Comparison of ENCODE assay signal across 1 fruit fly cellular context in the genomic region with DNA sequence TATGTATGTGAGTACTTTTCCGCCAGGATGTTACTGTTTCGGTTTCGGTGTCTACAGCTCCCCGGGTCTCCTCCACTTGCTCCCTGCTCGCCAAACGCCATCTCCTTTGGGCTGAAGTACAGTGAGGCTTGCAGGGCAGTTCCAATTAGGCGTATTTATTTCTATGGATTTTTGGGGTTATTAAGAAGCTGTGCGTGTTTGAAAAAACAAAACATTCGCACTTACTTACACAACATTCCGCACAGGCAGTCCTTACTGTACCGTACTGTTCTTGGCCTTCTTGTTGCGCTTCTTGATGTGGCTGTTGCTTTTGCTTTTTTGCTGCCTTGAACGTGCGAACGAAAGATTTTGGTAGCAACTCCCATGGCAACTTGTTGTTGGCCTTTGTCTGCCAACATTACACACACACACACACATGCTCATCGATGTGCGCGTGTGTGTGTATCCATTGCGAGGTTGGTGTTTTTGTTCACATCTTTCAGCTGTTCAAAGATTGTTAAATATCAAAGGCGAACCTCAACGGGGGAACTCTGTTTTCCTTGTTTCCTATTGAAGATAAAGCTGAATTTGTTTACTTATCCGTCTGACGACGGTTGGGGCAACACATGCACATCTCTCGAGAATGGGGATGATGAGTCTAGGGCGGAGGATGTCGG.
TF ChIP-seq lines count a peak whose summit lies in the region.

No protein-coding gene starts in this region.

TF ChIP-seq in whole organism, embryonic, 481 proteins besides CTCF, POLR2A, EP300 and RAD21 (continued from another document and continues in another):
- TF ChIP-seq CG10654 (GFP tag; optimal IDR thresholded peaks at IDR 0.05; lab: Kevin White, UChicago) (peak; percentile 8), CG2678 (tag; optimal IDR thresholded peaks at IDR 0.05; lab: Kevin White, UChicago) (peak; percentile 39), az2 (GFP tag; optimal IDR thresholded peaks at IDR 0.05; lab: Kevin White, UChicago) (peak; percentile 56), gce (GFP tag; IDR thresholded peaks at IDR 0.05; lab: Robert Waterston, UW) (no peak; the same call in 2 of the 3 replicates), Ada2b (GFP tag; IDR thresholded peaks at IDR 0.05; lab: Robert Waterston, UW) (peak; percentile 46; the same call in 1 of the 2 replicates), Fer1 (GFP tag; optimal IDR thresholded peaks at IDR 0.05; lab: Kevin White, UChicago) (peak; percentile 37), fd102C (GFP tag; optimal IDR thresholded peaks at IDR 0.05; lab: Kevin White, UChicago) (peak; percentile 6), eve (GFP tag; optimal IDR thresholded peaks at IDR 0.05; lab: Kevin White, UChicago) (no peak), sc (optimal IDR thresholded peaks at IDR 0.05; lab: Kevin White, UChicago) (no peak), sc (GFP tag; optimal IDR thresholded peaks at IDR 0.05; lab: Kevin White, UChicago) (no peak), Dfd (GFP tag; optimal IDR thresholded peaks at IDR 0.05; lab: Kevin White, UChicago) (no peak), CG9727 (GFP tag; optimal IDR thresholded peaks at IDR 0.05; lab: Kevin White, UChicago) (peak; percentile 15), sna (GFP tag; IDR thresholded peaks at IDR 0.05; lab: Robert Waterston, UW; ENCODE audit: partially characterized antibody) (no peak), ac (GFP tag; optimal IDR thresholded peaks at IDR 0.05; lab: Kevin White, UChicago) (peak; percentile 15), CG4617 (GFP tag; optimal IDR thresholded peaks at IDR 0.05; lab: Kevin White, UChicago; ENCODE audit: borderline replicate concordance) (peak; percentile 18), CG33213 (GFP tag; optimal IDR thresholded peaks at IDR 0.05; lab: Kevin White, UChicago) (no peak), CoRest (tag; optimal IDR thresholded peaks at IDR 0.05; lab: Kevin White, UChicago) (peak; percentile 19), ab (GFP tag; optimal IDR thresholded peaks at IDR 0.05; lab: Kevin White, UChicago) (no peak), Oli (tag; optimal IDR thresholded peaks at IDR 0.05; lab: Kevin White, UChicago) (peak; percentile 49), trh (GFP tag; optimal IDR thresholded peaks at IDR 0.05; lab: Kevin White, UChicago) (no peak), Oaz (GFP tag; IDR thresholded peaks at IDR 0.05; lab: Robert Waterston, UW) (no peak), Max (GFP tag; optimal IDR thresholded peaks at IDR 0.05; lab: Kevin White, UChicago) (no peak), hbn (GFP tag; IDR thresholded peaks at IDR 0.05; lab: Robert Waterston, UW; ENCODE audit: partially characterized antibody) (no peak), hb (GFP tag; IDR thresholded peaks at IDR 0.05; lab: Robert Waterston, UW; ENCODE audit: partially characterized antibody) (no peak), knrl (GFP tag; IDR thresholded peaks at IDR 0.05; lab: Robert Waterston, UW; ENCODE audit: partially characterized antibody) (no peak), CG42726 (GFP tag; IDR thresholded peaks at IDR 0.05; lab: Robert Waterston, UW; ENCODE audit: partially characterized antibody) (no peak), Elba2 (GFP tag; optimal IDR thresholded peaks at IDR 0.05; lab: Kevin White, UChicago) (no peak), lola (GFP tag; optimal IDR thresholded peaks at IDR 0.05; lab: Kevin White, UChicago) (peak in 1 of 3 experiments; percentile 31), CG4404 (GFP tag; IDR thresholded peaks at IDR 0.05; lab: Robert Waterston, UW) (peak; percentile 67), CG13894 (tag; optimal IDR thresholded peaks at IDR 0.05; lab: Kevin White, UChicago) (no peak), usp (GFP tag; optimal IDR thresholded peaks at IDR 0.05; lab: Kevin White, UChicago) (no peak), E2f2 (GFP tag; IDR thresholded peaks at IDR 0.05; lab: Robert Waterston, UW) (peak; percentile 41; the same call in 1 of the 2 replicates), NC2β (GFP tag; optimal IDR thresholded peaks at IDR 0.05; lab: Kevin White, UChicago) (peak; percentile 42), CG10147 (GFP tag; optimal IDR thresholded peaks at IDR 0.05; lab: Kevin White, UChicago) (no peak), CrebB (tag; optimal IDR thresholded peaks at IDR 0.05; lab: Kevin White, UChicago) (no peak), bcd (GFP tag; optimal IDR thresholded peaks at IDR 0.05; lab: Kevin White, UChicago) (peak; percentile 6), ham (GFP tag; IDR thresholded peaks at IDR 0.05; lab: Robert Waterston, UW) (no peak), CG17802 (tag; optimal IDR thresholded peaks at IDR 0.05; lab: Kevin White, UChicago) (no peak), sim (GFP tag; IDR thresholded peaks at IDR 0.05; lab: Robert Waterston, UW) (no peak), en (GFP tag; optimal IDR thresholded peaks at IDR 0.05; lab: Kevin White, UChicago) (no peak), CG11456 (GFP tag; IDR thresholded peaks at IDR 0.05; lab: Robert Waterston, UW) (peak; percentile 65; the same call in 1 of the 3 replicates), CG9609 (GFP tag; optimal IDR thresholded peaks at IDR 0.05; lab: Kevin White, UChicago) (peak; percentile 60), gt (GFP tag; IDR thresholded peaks at IDR 0.05; lab: Robert Waterston, UW) (no peak), croc (GFP tag; conservative IDR thresholded peaks at IDR 0.05; lab: Robert Waterston, UW) (no peak), CG2129 (GFP tag; IDR thresholded peaks at IDR 0.05; lab: Robert Waterston, UW; ENCODE audit: partially characterized antibody) (no peak), CG3838 (GFP tag; optimal IDR thresholded peaks at IDR 0.05; lab: Kevin White, UChicago) (no peak), twi (tag; optimal IDR thresholded peaks at IDR 0.05; lab: Kevin White, UChicago) (peak; percentile 21), p53 (GFP tag; optimal IDR thresholded peaks at IDR 0.05; lab: Kevin White, UChicago) (no peak), CG10979 (tag; optimal IDR thresholded peaks at IDR 0.05; lab: Kevin White, UChicago) (peak; percentile 17), shn (GFP tag; optimal IDR thresholded peaks at IDR 0.05; lab: Kevin White, UChicago) (peak; percentile 47), odd (GFP tag; optimal IDR thresholded peaks at IDR 0.05; lab: Kevin White, UChicago) (no peak), CG6689 (GFP tag; IDR thresholded peaks at IDR 0.05; lab: Robert Waterston, UW) (peak; percentile 51), dmrt11E (tag; optimal IDR thresholded peaks at IDR 0.05; lab: Kevin White, UChicago) (peak; percentile 54), nerfin-1 (tag; optimal IDR thresholded peaks at IDR 0.05; lab: Kevin White, UChicago) (no peak), Nf-YB (GFP tag; optimal IDR thresholded peaks at IDR 0.05; lab: Kevin White, UChicago) (peak; percentile 16), CG10267 (tag; optimal IDR thresholded peaks at IDR 0.05; lab: Kevin White, UChicago) (no peak), Myb (GFP tag; optimal IDR thresholded peaks at IDR 0.05; lab: Kevin White, UChicago) (peak; percentile 19), CG12236 (GFP tag; optimal IDR thresholded peaks at IDR 0.05; lab: Kevin White, UChicago) (no peak), dan (GFP tag; IDR thresholded peaks at IDR 0.05; lab: Robert Waterston, UW) (peak; percentile 39; the same call in 1 of the 2 replicates), cato (GFP tag; optimal IDR thresholded peaks at IDR 0.05; lab: Kevin White, UChicago; ENCODE audit: borderline replicate concordance) (no peak), lab (GFP tag; optimal IDR thresholded peaks at IDR 0.05; lab: Kevin White, UChicago) (peak; percentile 66), B-H1 (GFP tag; IDR thresholded peaks at IDR 0.05; lab: Robert Waterston, UW) (peak; percentile 31; the same call in 1 of the 3 replicates), CG13123 (GFP tag; optimal IDR thresholded peaks at IDR 0.05; lab: Kevin White, UChicago) (no peak), dpn (GFP tag; optimal IDR thresholded peaks at IDR 0.05; lab: Kevin White, UChicago) (peak; percentile 44 to 66), CG15514 (GFP tag; optimal IDR thresholded peaks at IDR 0.05; lab: Kevin White, UChicago) (peak; percentile 50), Dek (tag; optimal IDR thresholded peaks at IDR 0.05; lab: Kevin White, UChicago) (peak; percentile 8), Nf-YC (tag; optimal IDR thresholded peaks at IDR 0.05; lab: Kevin White, UChicago) (no peak), E2f1 (GFP tag; IDR thresholded peaks at IDR 0.05; lab: Robert Waterston, UW) (0 out of 2 replicates have a peak, but pooled peaks have one; percentile 34), CG2889 (GFP tag; IDR thresholded peaks at IDR 0.05; lab: Robert Waterston, UW) (peak; percentile 74; the same call in 2 of the 3 replicates), da (GFP tag; optimal IDR thresholded peaks at IDR 0.05; lab: Kevin White, UChicago) (no peak), bbx (GFP tag; IDR thresholded peaks at IDR 0.05; lab: Robert Waterston, UW; ENCODE audit: partially characterized antibody) (no peak), CG18599 (GFP tag; optimal IDR thresholded peaks at IDR 0.05; lab: Kevin White, UChicago) (peak; percentile 73), stc (GFP tag; IDR thresholded peaks at IDR 0.05; lab: Robert Waterston, UW) (0 out of 2 replicates have a peak, but pooled peaks have one; percentile 36), Lhr (GFP tag; optimal IDR thresholded peaks at IDR 0.05; lab: Kevin White, UChicago) (no peak), CG3065 (GFP tag; optimal IDR thresholded peaks at IDR 0.05; lab: Kevin White, UChicago) (no peak), sug (tag; optimal IDR thresholded peaks at IDR 0.05; lab: Kevin White, UChicago) (no peak), CG10543 (GFP tag; optimal IDR thresholded peaks at IDR 0.05; lab: Kevin White, UChicago) (no peak), CG9817 (tag; optimal IDR thresholded peaks at IDR 0.05; lab: Kevin White, UChicago) (peak; percentile 41), Gug (GFP tag; IDR thresholded peaks at IDR 0.05; lab: Robert Waterston, UW) (peak; percentile 76; the same call in 3 of the 4 replicates), Dp (GFP tag; optimal IDR thresholded peaks at IDR 0.05; lab: Kevin White, UChicago) (no peak), CG9215 (GFP tag; IDR thresholded peaks at IDR 0.05; lab: Robert Waterston, UW) (no peak), sens-2 (GFP tag; IDR thresholded peaks at IDR 0.05; lab: Robert Waterston, UW) (peak; percentile 54; the same call in 1 of the 2 replicates), CG12391 (tag; optimal IDR thresholded peaks at IDR 0.05; lab: Kevin White, UChicago) (peak; percentile 51), org-1 (GFP tag; optimal IDR thresholded peaks at IDR 0.05; lab: Kevin White, UChicago) (peak; percentile 61), slbo (GFP tag; IDR thresholded peaks at IDR 0.05; lab: Robert Waterston, UW) (peak; percentile 87), corto (GFP tag; optimal IDR thresholded peaks at IDR 0.05; lab: Kevin White, UChicago) (peak; percentile 87), CG18011 (GFP tag; optimal IDR thresholded peaks at IDR 0.05; lab: Kevin White, UChicago) (no peak), Eip74EF (GFP tag; optimal IDR thresholded peaks at IDR 0.05; lab: Kevin White, UChicago) (no peak), tgo (GFP tag; IDR thresholded peaks at IDR 0.05; lab: Robert Waterston, UW) (peak; percentile 53; the same call in 2 of the 3 replicates), Atf-2 (GFP tag; optimal IDR thresholded peaks at IDR 0.05; lab: Kevin White, UChicago) (peak; percentile 23), tll (GFP tag; optimal IDR thresholded peaks at IDR 0.05; lab: Kevin White, UChicago) (no peak), CG4820 (GFP tag; optimal IDR thresholded peaks at IDR 0.05; lab: Kevin White, UChicago) (peak; percentile 4), Sox102F (GFP tag; optimal IDR thresholded peaks at IDR 0.05; lab: Kevin White, UChicago) (peak; percentile 48), otp (GFP tag; IDR thresholded peaks at IDR 0.05; lab: Robert Waterston, UW) (0 out of 3 replicates have a peak, but pooled peaks have one; percentile 42), onecut (GFP tag; IDR thresholded peaks at IDR 0.05; lab: Robert Waterston, UW) (no peak), Gsc (GFP tag; IDR thresholded peaks at IDR 0.05; lab: Robert Waterston, UW) (no peak), inv (GFP tag; IDR thresholded peaks at IDR 0.05; lab: Robert Waterston, UW; ENCODE audit: partially characterized antibody) (no peak), CG6813 (GFP tag; optimal IDR thresholded peaks at IDR 0.05; lab: Kevin White, UChicago) (peak; percentile 23), Bdp1 (GFP tag; optimal IDR thresholded peaks at IDR 0.05; lab: Kevin White, UChicago) (peak; percentile 12), ewg (GFP tag; optimal IDR thresholded peaks at IDR 0.05; lab: Kevin White, UChicago) (peak; percentile 5), CG9437 (GFP tag; optimal IDR thresholded peaks at IDR 0.05; lab: Kevin White, UChicago) (no peak), CG4854 (GFP tag; optimal IDR thresholded peaks at IDR 0.05; lab: Kevin White, UChicago) (no peak), CG1024 (GFP tag; IDR thresholded peaks at IDR 0.05; lab: Robert Waterston, UW) (peak; percentile 39), stwl (tag; optimal IDR thresholded peaks at IDR 0.05; lab: Kevin White, UChicago) (no peak), CG18476 (GFP tag; optimal IDR thresholded peaks at IDR 0.05; lab: Kevin White, UChicago) (peak; percentile 0), cg (GFP tag; optimal IDR thresholded peaks at IDR 0.05; lab: Kevin White, UChicago) (peak; percentile 71), CG8478 (optimal IDR thresholded peaks at IDR 0.05; lab: Kevin White, UChicago) (no peak), zen2 (GFP tag; IDR thresholded peaks at IDR 0.05; lab: Robert Waterston, UW; ENCODE audit: partially characterized antibody) (no peak), CG1529 (GFP tag; optimal IDR thresholded peaks at IDR 0.05; lab: Kevin White, UChicago) (peak; percentile 2), ems (GFP tag; optimal IDR thresholded peaks at IDR 0.05; lab: Kevin White, UChicago) (no peak), CG8924 (tag; optimal IDR thresholded peaks at IDR 0.05; lab: Kevin White, UChicago) (peak; percentile 67), CG1792 (GFP tag; optimal IDR thresholded peaks at IDR 0.05; lab: Kevin White, UChicago) (no peak), tup (GFP tag; optimal IDR thresholded peaks at IDR 0.05; lab: Kevin White, UChicago) (no peak), Jarid2 (GFP tag; optimal IDR thresholded peaks at IDR 0.05; lab: Kevin White, UChicago) (no peak), run (tag; optimal IDR thresholded peaks at IDR 0.05; lab: Kevin White, UChicago) (no peak), lilli (GFP tag; optimal IDR thresholded peaks at IDR 0.05; lab: Kevin White, UChicago) (peak; percentile 65), NC2α (GFP tag; optimal IDR thresholded peaks at IDR 0.05; lab: Kevin White, UChicago) (peak; percentile 13), CG17186 (GFP tag; optimal IDR thresholded peaks at IDR 0.05; lab: Kevin White, UChicago) (no peak), CG7963 (GFP tag; IDR thresholded peaks at IDR 0.05; lab: Robert Waterston, UW; ENCODE audit: partially characterized antibody) (no peak), CG10565 (GFP tag; optimal IDR thresholded peaks at IDR 0.05; lab: Kevin White, UChicago) (no peak), CG15696 (tag; optimal IDR thresholded peaks at IDR 0.05; lab: Kevin White, UChicago) (no peak), emc (GFP tag; optimal IDR thresholded peaks at IDR 0.05; lab: Kevin White, UChicago) (no peak), CG10959 (GFP tag; IDR thresholded peaks at IDR 0.05; lab: Robert Waterston, UW) (no peak)
